Fruit fly (Drosophila melanogaster): ENCODE measurements around the gene CG9514.
A peak's percentile ranks its signal among the peaks of the same experiment; 100 is the strongest.

CG9514 gene

DNA sequence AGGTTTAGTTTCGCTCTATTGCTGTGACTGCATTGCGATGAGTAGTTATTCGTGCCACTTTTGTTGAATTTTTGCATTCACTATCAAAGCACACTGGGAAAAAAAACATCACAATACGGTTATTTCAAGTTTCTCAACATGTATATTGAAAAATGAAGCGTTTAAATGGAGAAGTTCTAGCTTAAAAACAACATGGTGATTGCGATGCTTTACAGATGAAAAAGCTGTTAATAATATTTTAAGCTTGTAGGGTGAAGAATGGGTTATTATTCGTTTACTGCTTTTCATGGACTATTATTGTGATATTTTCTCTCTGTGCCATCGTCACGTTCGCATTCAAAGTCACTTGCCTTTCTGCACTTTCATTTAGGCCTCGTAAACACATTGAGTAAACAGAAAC, 381 bp downstream of the CG9514 start:
- no peak for TF ChIP-seq noc (tag; optimal IDR thresholded peaks at IDR 0.05)

dm6 chrX:14893872-14894271, 2.8 kb downstream of the CG9514 start:
- TF ChIP-seq noc (tag; optimal IDR thresholded peaks at IDR 0.05): no peak

dm6 chrX:14892303-14892702, 4.4 kb downstream of the CG9514 start:
- no peak for TF ChIP-seq noc (tag; optimal IDR thresholded peaks at IDR 0.05)

DNA sequence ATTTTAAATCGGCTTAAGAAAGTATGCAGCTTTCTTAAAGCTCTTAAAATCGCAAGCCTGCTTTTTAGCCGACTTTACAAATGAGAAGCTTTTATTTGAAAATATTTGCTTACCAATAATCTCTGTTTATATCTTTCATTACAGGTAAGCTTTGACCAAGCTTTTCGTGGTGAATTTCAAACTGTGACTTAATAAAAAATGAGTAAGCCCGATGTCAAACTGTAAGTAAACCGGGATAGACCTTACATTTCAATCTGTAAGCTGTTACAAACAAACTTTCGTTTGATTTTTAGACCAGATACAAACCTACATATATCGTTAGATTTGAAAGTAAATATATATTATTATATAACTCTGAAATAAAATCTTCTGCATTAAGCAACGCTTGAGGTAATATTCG, 11.1 kb downstream of the CG9514 start:
- no peak for TF ChIP-seq noc (tag; optimal IDR thresholded peaks at IDR 0.05)

- no peak for TF ChIP-seq noc (tag; optimal IDR thresholded peaks at IDR 0.05)
Measured at dm6 chrX:14883993-14884392, 12.7 kb downstream of the CG9514 start.

- TF ChIP-seq noc (tag; optimal IDR thresholded peaks at IDR 0.05): peak; percentile 89
Measured at dm6 chrX:14882536-14883118, 14.1 kb downstream of the CG9514 start, which contains the start of the genes CG45064 and CG45065. Gene CG45064 (minus strand): TSS chrX:14882586. Gene CG45065 (minus strand): TSS chrX:14882586.

- no peak for TF ChIP-seq noc (tag; optimal IDR thresholded peaks at IDR 0.05)
Measured at dm6 chrX:14878917-14879316, 17.8 kb downstream of the CG9514 start.

- no peak for TF ChIP-seq noc (tag; optimal IDR thresholded peaks at IDR 0.05)
Measured at dm6 chrX:14871028-14871427, 25.7 kb downstream of the CG9514 start, which contains the start of gene CG9518. Gene CG9518 (minus strand): TSS chrX:14871181.

DNA sequence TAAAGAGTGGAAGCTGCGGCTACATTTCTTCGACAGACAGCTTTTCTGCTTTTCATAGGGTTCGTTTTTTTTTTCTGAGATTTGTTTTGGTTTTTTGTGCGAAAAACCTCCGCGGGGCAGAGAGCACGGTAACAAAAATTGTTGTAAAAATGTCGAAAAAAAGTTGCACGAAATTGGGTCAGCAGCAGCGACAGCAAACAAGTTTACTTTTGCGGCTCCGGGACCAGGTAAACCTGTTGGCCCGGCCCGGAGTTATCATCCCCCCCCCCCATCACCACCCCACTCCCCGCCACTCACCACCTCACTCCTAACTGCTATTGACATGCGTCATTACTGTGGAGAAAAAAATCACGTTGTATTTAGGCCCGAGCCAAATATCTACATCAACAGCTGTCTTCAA, 28.3 kb downstream of the CG9514 start:
- TF ChIP-seq noc (tag; optimal IDR thresholded peaks at IDR 0.05): no peak

- TF ChIP-seq noc (tag; optimal IDR thresholded peaks at IDR 0.05): no peak
Measured at dm6 chrX:14866911-14867310, 29.8 kb downstream of the CG9514 start.

DNA sequence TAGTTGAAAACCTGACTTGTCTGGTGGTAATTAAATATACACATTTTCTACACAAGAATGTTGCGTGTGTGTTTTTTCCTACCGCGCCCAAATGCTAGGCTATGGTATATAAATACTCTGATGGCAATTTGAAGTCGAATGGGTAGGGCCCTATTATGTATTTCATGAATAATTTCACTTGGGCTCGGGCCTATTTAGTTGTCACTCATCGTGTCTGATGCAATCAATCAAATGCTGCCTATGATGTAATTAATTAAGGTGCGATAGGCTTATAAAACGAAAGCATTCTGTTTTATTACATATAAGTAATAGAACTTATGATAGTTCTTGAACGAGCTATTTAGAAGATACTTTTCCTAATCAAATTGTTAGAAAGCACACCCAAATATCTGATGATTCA, 34.2 kb downstream of the CG9514 start:
- no peak for TF ChIP-seq noc (tag; optimal IDR thresholded peaks at IDR 0.05)

dm6 chrX:14858951-14859350, 37.7 kb downstream of the CG9514 start, which contains the start of gene CG46399:
Gene CG46399 (plus strand): TSS chrX:14859251.
- no peak for TF ChIP-seq noc (tag; optimal IDR thresholded peaks at IDR 0.05)

DNA sequence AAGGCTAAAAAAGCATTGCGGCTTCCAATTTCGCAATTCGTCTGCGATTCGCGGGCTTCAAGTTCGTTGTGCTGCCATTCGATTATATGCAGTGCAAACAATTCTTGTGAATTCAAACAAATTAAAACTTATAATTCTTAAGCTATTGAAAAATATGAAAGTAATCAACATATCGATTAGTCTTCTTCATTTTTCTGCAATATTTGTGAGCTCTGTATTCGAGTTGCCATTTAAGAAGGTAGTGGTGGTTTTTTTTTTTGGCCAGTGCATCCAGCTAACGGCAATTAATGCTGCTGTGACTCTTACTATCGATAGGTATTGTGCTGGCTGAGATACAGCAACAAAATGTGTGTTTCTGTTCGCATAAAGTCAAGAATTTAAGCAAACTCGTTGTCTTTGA, 38.8 kb downstream of the CG9514 start:
- TF ChIP-seq noc (tag; optimal IDR thresholded peaks at IDR 0.05): no peak

DNA sequence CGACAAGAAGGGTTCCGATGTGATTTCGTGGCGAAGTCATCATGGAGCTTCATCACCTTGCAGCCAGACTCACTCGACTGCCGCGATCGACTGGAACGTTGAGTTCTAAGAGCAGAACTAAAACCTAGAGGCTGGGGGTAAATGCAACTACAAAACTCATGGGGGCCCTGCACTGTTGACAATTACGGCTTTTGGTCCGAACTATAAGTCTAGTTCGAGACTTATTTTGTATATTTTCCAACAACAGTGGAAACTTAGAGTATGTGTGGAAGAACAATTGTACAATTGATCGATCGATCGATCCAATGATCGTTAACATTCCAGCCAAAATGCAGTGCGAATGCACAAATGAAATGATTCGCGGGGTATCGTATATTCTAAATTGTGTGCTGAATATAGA, 40.4 kb downstream of the CG9514 start, which contains the start of gene CG9519:
Gene CG9519, minus strand, starts transcription at position 101 of the 400 bp plus-strand sequence.
- TF ChIP-seq noc (tag; optimal IDR thresholded peaks at IDR 0.05): no peak

dm6 chrX:14853153-14853672, 43.5 kb downstream of the CG9514 start, which contains the start of gene CG9521:
Gene CG9521 (minus strand): TSS chrX:14853269.
- no peak for TF ChIP-seq noc (tag; optimal IDR thresholded peaks at IDR 0.05)

dm6 chrX:14850069-14850468, 46.6 kb downstream of the CG9514 start:
- TF ChIP-seq noc (tag; optimal IDR thresholded peaks at IDR 0.05): no peak

dm6 chrX:14848755-14849354, 47.8 kb downstream of the CG9514 start, which contains the start of gene CG9522:
Gene CG9522 (minus strand): TSS chrX:14848808.
- peak; percentile 78 for TF ChIP-seq noc (tag; optimal IDR thresholded peaks at IDR 0.05)

Data from whole organism, larva.